Fruit fly (Drosophila melanogaster) whole organism, pupa: ENCODE measurements around the gene Top1.

Experiments
- CG12605 ChIP-seq: fragments of 200-800 bp; sonication (Bioruptor generic); IDR thresholded peaks from 2 replicates; pipeline ENCODE4 v1.3.6; 2022; ENCODE audit warnings: missing biosample characterization, missing genetic modification characterization
- CG14655 ChIP-seq: fragments of 200-800 bp; sonication (Bioruptor generic); optimal IDR thresholded peaks from 3 replicates; lab custom pipeline; 2017; ENCODE audit warnings: mild to moderate bottlenecking, missing biosample characterization, missing genetic modification reagents, missing genetic modification characterization
- Snoo ChIP-seq: fragments of 200-800 bp; sonication (Bioruptor generic); optimal IDR thresholded peaks from 3 replicates; lab custom pipeline; 2017; ENCODE audit warnings: missing biosample characterization, mild to moderate bottlenecking, missing genetic modification characterization, inconsistent platforms

dm6 chrX:15334999-15335398 lies 15.7 kb downstream of the Top1 start:
- TF ChIP-seq CG14655 = no peak
- TF ChIP-seq Snoo (tag; lab: Kevin White, UChicago) = no peak
- no peak for TF ChIP-seq CG12605 (GFP tag; lab: Robert Waterston, UW)
